Worm (Caenorhabditis elegans) whole organism, L2 larva: Measurements from ENCODE around the gene nex-4.

Experiments used
- Y55F3AM.14 ChIP-seq: fragments of 200-800 bp; sonication (Bioruptor generic); optimal IDR thresholded peaks from 2 replicates; lab custom pipeline; 2018; ENCODE audit warnings: mild to moderate bottlenecking, missing genetic modification characterization, missing compliant biosample characterization
- alr-1 ChIP-seq: fragments of 150-350 bp; optimal IDR thresholded peaks from 2 replicates; lab custom pipeline; 2014; ENCODE audit warnings: missing biosample characterization, missing genetic modification characterization
- ama-1 ChIP-seq: fragments of 150-350 bp; optimal IDR thresholded peaks from 2 replicates; lab custom pipeline; 2018; ENCODE audit warnings: inconsistent platforms
- elt-1 ChIP-seq: fragments of 150-350 bp; optimal IDR thresholded peaks from 2 replicates; lab custom pipeline; 2014; ENCODE audit warnings: missing biosample characterization, missing genetic modification characterization
- fos-1 ChIP-seq: fragments of 150-350 bp; optimal IDR thresholded peaks from 2 replicates; lab custom pipeline; 2014; ENCODE audit warnings: missing biosample characterization, missing genetic modification characterization
- lin-13 ChIP-seq: fragments of 150-350 bp; optimal IDR thresholded peaks from 2 replicates; lab custom pipeline; 2014; ENCODE audit warnings: missing biosample characterization, missing genetic modification reagents, missing genetic modification characterization
- lsy-2 ChIP-seq, 2 experiments: fragments of 150-350 bp in 1 of 2; sonication (generic microtip) in 1 of 2; optimal IDR thresholded peaks; 2 replicates each; lab custom pipeline; 2014 to 2017; ENCODE audit warnings: missing biosample characterization in 2 of 2, missing genetic modification characterization in 2 of 2
- nhr-11 ChIP-seq: fragments of 150-350 bp; optimal IDR thresholded peaks from 2 replicates; lab custom pipeline; 2014; ENCODE audit warnings: missing biosample characterization, missing genetic modification characterization
- nhr-6 ChIP-seq: fragments of 150-350 bp; optimal IDR thresholded peaks from 2 replicates; lab custom pipeline; 2014; ENCODE audit warnings: missing biosample characterization, missing genetic modification characterization
- skn-1 ChIP-seq: sonication (generic microtip); optimal IDR thresholded peaks from 2 replicates; lab custom pipeline; 2017; ENCODE audit warnings: missing biosample characterization, missing genetic modification characterization
- zag-1 ChIP-seq: fragments of 150-350 bp; optimal IDR thresholded peaks from 2 replicates; lab custom pipeline; 2014; ENCODE audit warnings: missing biosample characterization, missing genetic modification characterization

- TF ChIP-seq nhr-11 (no peak), ama-1 (lab: Kevin White, UChicago) (no peak), Y55F3AM.14 (GFP tag; lab: Kevin White, UChicago) (no peak), lin-13 (GFP tag; lab: Kevin White, UChicago) (no peak), fos-1 (tag; lab: Kevin White, UChicago) (no peak), nhr-6 (tag; lab: Kevin White, UChicago) (no peak), alr-1 (no peak), skn-1 (no peak), lsy-2 (tag; optimal IDR thresholded peaks at IDR 0.05; lab: Kevin White, UChicago) (peak in 1 of 2 experiments; percentile 45), zag-1 (no peak), elt-1 (no peak)
Measured at ce11 chrV:4860525-4860924, 9.3 kb downstream of the nex-4 start.
